Worm (Caenorhabditis elegans) whole organism, L4/young adult: ENCODE measurements around the gene fbxa-181.

ENCODE experiments used
- W03F9.2 ChIP-seq: fragments of 150-350 bp; optimal IDR thresholded peaks from 2 replicates; lab custom pipeline; 2014; ENCODE audit warnings: missing biosample characterization, missing genetic modification characterization
- him-1 ChIP-seq: sonication (generic microtip); optimal IDR thresholded peaks from 2 replicates; lab custom pipeline; 2016; ENCODE audit warnings: missing genotype, missing genetic modification reagents, missing genetic modification characterization, missing compliant biosample characterization

- TF ChIP-seq him-1 (tag; lab: Kevin White, UChicago) (no peak), W03F9.2 (tag; lab: Kevin White, UChicago) (no peak)
These were observed 26.1 kb downstream of the fbxa-181 start, which contains the start of gene cld-9 for ce11 chrV:13751811-13752210.
